Worm (Caenorhabditis elegans): ENCODE data around the gene D1086.2.

DNA sequence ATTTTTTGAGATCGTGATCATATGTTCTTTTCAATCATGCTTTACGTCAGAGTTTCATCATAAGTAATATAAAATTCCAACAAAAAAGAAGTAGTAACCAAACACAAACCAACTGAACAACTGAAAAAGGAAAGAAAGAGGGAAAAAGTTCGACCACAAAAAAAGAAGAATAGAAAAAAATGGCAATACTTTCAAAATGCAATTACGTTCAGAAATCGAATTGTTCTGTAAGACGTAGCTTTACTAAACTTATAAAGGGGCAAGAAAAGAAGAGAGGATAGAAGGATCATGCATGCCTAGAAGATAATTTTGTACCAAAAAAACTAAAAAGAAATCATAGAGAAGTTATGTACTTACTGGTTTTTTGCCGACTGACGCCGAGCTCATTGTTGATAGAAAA, 42.3 kb upstream of the D1086.2 start:
- TF ChIP-seq lin-39 (tag; optimal IDR thresholded peaks at IDR 0.05) (no peak), sup-37 (GFP tag; optimal IDR thresholded peaks at IDR 0.05) (no peak), mdl-1 (tag; optimal IDR thresholded peaks at IDR 0.05) (no peak), unc-62 (GFP tag; optimal IDR thresholded peaks at IDR 0.05) (no peak)
